Fruit fly (Drosophila melanogaster): ENCODE results near the gene CG15408.

dm6 chr2L:3299803-3300202 lies 32.8 kb upstream of the CG15408 start:
- TF ChIP-seq Sin3A (optimal IDR thresholded peaks at IDR 0.05), result no peak
- no peak for TF ChIP-seq insv (optimal IDR thresholded peaks at IDR 0.05)
- no peak for TF ChIP-seq psq (optimal IDR thresholded peaks at IDR 0.05)
- no peak for TF ChIP-seq h (optimal IDR thresholded peaks at IDR 0.05)
- no peak for TF ChIP-seq ttk (optimal IDR thresholded peaks at IDR 0.05)
